Worm (Caenorhabditis elegans) whole organism, L3 larva: ENCODE data around the gene mps-4.

Experiments
- R02D3.7 ChIP-seq: fragments of 150-350 bp; optimal IDR thresholded peaks from 2 replicates; lab custom pipeline; 2014; ENCODE audit warnings: missing biosample characterization, missing genetic modification characterization
- ama-1 ChIP-seq: fragments of 150-350 bp; optimal IDR thresholded peaks from 2 replicates; lab custom pipeline; 2018
- ceh-82 ChIP-seq: fragments of 150-350 bp; optimal IDR thresholded peaks from 2 replicates; lab custom pipeline; 2014; ENCODE audit warnings: missing biosample characterization, missing genetic modification characterization
- ceh-9 ChIP-seq: sonication (generic microtip); optimal IDR thresholded peaks from 2 replicates; lab custom pipeline; 2018; ENCODE audit warnings: missing biosample characterization, missing genetic modification characterization
- egl-27 ChIP-seq: sonication (generic microtip); optimal IDR thresholded peaks from 4 replicates; lab custom pipeline; 2017; ENCODE audit warnings: missing biosample characterization, missing genetic modification reagents, missing genetic modification characterization
- elt-2 ChIP-seq: sonication (generic microtip); optimal IDR thresholded peaks from 2 replicates; lab custom pipeline; 2016; ENCODE audit warnings: missing genetic modification reagents, mild to moderate bottlenecking, missing genetic modification characterization, missing compliant biosample characterization
- elt-3 ChIP-seq, 3 experiments: fragments of 150-350 bp in 1 of 3; sonication (generic microtip) in 2 of 3; optimal IDR thresholded peaks; 2 replicates in 2 of 3; 4 replicates in 1 of 3; lab custom pipeline; 2014 to 2017; ENCODE audit warnings: missing biosample characterization in 3 of 3, missing genetic modification characterization in 3 of 3
- fkh-2 ChIP-seq: fragments of 150-350 bp; optimal IDR thresholded peaks from 2 replicates; lab custom pipeline; 2014; ENCODE audit warnings: missing biosample characterization, missing genetic modification reagents, missing genetic modification characterization
- hmg-11 ChIP-seq: sonication (generic microtip); optimal IDR thresholded peaks from 2 replicates; lab custom pipeline; 2016; ENCODE audit warnings: missing genetic modification characterization, missing compliant biosample characterization
- jun-1 ChIP-seq: fragments of 150-350 bp; optimal IDR thresholded peaks from 2 replicates; lab custom pipeline; 2014; ENCODE audit warnings: missing biosample characterization, missing genetic modification reagents, missing genetic modification characterization
- lin-15B ChIP-seq: fragments of 150-350 bp; optimal IDR thresholded peaks from 2 replicates; lab custom pipeline; 2014; ENCODE audit warnings: missing biosample characterization, missing genetic modification characterization
- lin-39 ChIP-seq: fragments of 150-350 bp; optimal IDR thresholded peaks from 2 replicates; lab custom pipeline; 2018; ENCODE audit warnings: missing biosample characterization, missing genetic modification reagents, missing genetic modification characterization
- mdl-1 ChIP-seq: fragments of 150-350 bp; optimal IDR thresholded peaks from 2 replicates; lab custom pipeline; 2014; ENCODE audit warnings: missing biosample characterization, missing genetic modification characterization
- nfya-1 ChIP-seq: sonication (generic microtip); optimal IDR thresholded peaks from 2 replicates; lab custom pipeline; 2017; ENCODE audit warnings: missing genetic modification characterization, mild to moderate bottlenecking, missing compliant biosample characterization, antibody characterized with exemption, moderate library complexity; ENCODE audit not compliant: insufficient read depth
- nhr-11 ChIP-seq: fragments of 150-350 bp; optimal IDR thresholded peaks from 2 replicates; lab custom pipeline; 2014; ENCODE audit warnings: missing biosample characterization, missing genetic modification characterization
- nhr-12 ChIP-seq: fragments of 150-350 bp; optimal IDR thresholded peaks from 2 replicates; lab custom pipeline; 2014; ENCODE audit warnings: missing biosample characterization, missing genetic modification characterization
- nhr-23 ChIP-seq: fragments of 150-350 bp; optimal IDR thresholded peaks from 2 replicates; lab custom pipeline; 2014; ENCODE audit warnings: missing biosample characterization, missing genetic modification reagents, missing genetic modification characterization
- nhr-67 ChIP-seq: fragments of 150-350 bp; optimal IDR thresholded peaks from 2 replicates; lab custom pipeline; 2014; ENCODE audit warnings: missing biosample characterization, missing genetic modification characterization
- nhr-77 ChIP-seq: fragments of 150-350 bp; optimal IDR thresholded peaks from 2 replicates; lab custom pipeline; 2014; ENCODE audit warnings: missing biosample characterization, missing genetic modification characterization
- pha-4 ChIP-seq: fragments of 150-350 bp; optimal IDR thresholded peaks from 2 replicates; lab custom pipeline; 2014; ENCODE audit warnings: missing biosample characterization, missing genetic modification reagents, missing genetic modification characterization
- pqm-1 ChIP-seq: fragments of 150-350 bp; optimal IDR thresholded peaks from 2 replicates; lab custom pipeline; 2017; ENCODE audit warnings: missing biosample characterization, missing genetic modification characterization, inconsistent platforms
- sea-2 ChIP-seq: fragments of 150-350 bp; sonication (generic microtip); optimal IDR thresholded peaks from 4 replicates; lab custom pipeline; 2014; ENCODE audit warnings: missing biosample characterization, missing genetic modification reagents, missing genetic modification characterization
- skn-1 ChIP-seq: fragments of 150-350 bp; optimal IDR thresholded peaks from 2 replicates; lab custom pipeline; 2014; ENCODE audit warnings: missing biosample characterization, missing genetic modification characterization
- snpc-4 ChIP-seq: fragments of 150-350 bp; optimal IDR thresholded peaks from 2 replicates; lab custom pipeline; 2014; ENCODE audit warnings: missing biosample characterization, missing genetic modification characterization
- unc-39 ChIP-seq: sonication (generic microtip); optimal IDR thresholded peaks from 4 replicates; lab custom pipeline; 2017; ENCODE audit warnings: missing biosample characterization, missing genetic modification characterization
- ztf-11 ChIP-seq: fragments of 150-350 bp; optimal IDR thresholded peaks from 2 replicates; lab custom pipeline; 2014; ENCODE audit warnings: missing biosample characterization, missing genetic modification characterization
- ztf-4 ChIP-seq: fragments of 150-350 bp; optimal IDR thresholded peaks from 2 replicates; lab custom pipeline; 2014; ENCODE audit warnings: missing biosample characterization, missing genetic modification characterization

The mps-4 gene

ce11 chrIII:8240247-8240646 lies 31.3 kb downstream of the mps-4 start:
- TF ChIP-seq pqm-1 (tag; lab: Kevin White, UChicago) (peak; percentile 83), elt-2 (tag; lab: Kevin White, UChicago) (peak; percentile 57), fkh-2 (tag; lab: Kevin White, UChicago) (no peak)

- TF ChIP-seq pqm-1 (tag; lab: Kevin White, UChicago) (peak; percentile 39), ama-1 (lab: Kevin White, UChicago) (no peak), R02D3.7 (tag; lab: Kevin White, UChicago) (no peak), nhr-12 (tag; lab: Kevin White, UChicago) (no peak), elt-2 (tag; lab: Kevin White, UChicago) (peak; percentile 35), fkh-2 (tag; lab: Kevin White, UChicago) (no peak), ztf-4 (no peak), pha-4 (tag; lab: Kevin White, UChicago) (peak; percentile 21)
- TF ChIP-seq, all 47 proteins: peak for 3
Measured at ce11 chrIII:8239325-8239724, 32.3 kb downstream of the mps-4 start, which contains the start of gene tsp-1. Gene tsp-1, minus strand, starts transcription at chrIII:8239423.

ce11 chrIII:8237827-8238226 lies 33.7 kb downstream of the mps-4 start, which contains the start of gene tsp-2:
Gene tsp-2, minus strand, starts transcription at chrIII:8237935.
- peak; percentile 69 for TF ChIP-seq pha-4 (tag; lab: Kevin White, UChicago)
- TF ChIP-seq elt-2 (tag; lab: Kevin White, UChicago): peak; percentile 86
- TF ChIP-seq pqm-1 (tag; lab: Kevin White, UChicago): peak; percentile 86
- TF ChIP-seq R02D3.7 (tag; lab: Kevin White, UChicago): no peak
- peak; percentile 49 for TF ChIP-seq jun-1 (tag; lab: Kevin White, UChicago)
- TF ChIP-seq, all 47 proteins: peak for 4

ce11 chrIII:8235880-8236279 lies 35.7 kb downstream of the mps-4 start, which contains the start of gene C02F5.5:
Gene C02F5.5, plus strand, starts transcription at chrIII:8236180.
- TF ChIP-seq lin-39 (tag; lab: Kevin White, UChicago) (no peak), egl-27 (tag; lab: Kevin White, UChicago) (no peak), sea-2 (GFP tag; lab: Kevin White, UChicago) (no peak), nhr-23 (no peak), elt-3 (tag; optimal IDR thresholded peaks at IDR 0.05; lab: Kevin White, UChicago) (no peak), nhr-11 (tag; lab: Kevin White, UChicago) (no peak), ztf-11 (tag; lab: Kevin White, UChicago) (no peak), skn-1 (tag; lab: Kevin White, UChicago) (no peak), ceh-9 (no peak), mdl-1 (no peak), nhr-77 (tag; lab: Kevin White, UChicago) (no peak), nhr-67 (tag; lab: Kevin White, UChicago) (no peak), pha-4 (tag; lab: Kevin White, UChicago) (no peak), nfya-1 (tag; lab: Kevin White, UChicago) (no peak)
- TF ChIP-seq, all 47 proteins: peak for 0

- TF ChIP-seq lin-15B (tag; lab: Kevin White, UChicago) (no peak), skn-1 (tag; lab: Kevin White, UChicago) (no peak), pha-4 (tag; lab: Kevin White, UChicago) (no peak), nhr-23 (peak; percentile 4), snpc-4 (no peak)
- TF ChIP-seq, all 47 proteins: peak for 1
Measured at ce11 chrIII:8235358-8235757, 36.2 kb downstream of the mps-4 start, which contains the start of gene C02F5.14. Gene C02F5.14, minus strand, starts transcription at chrIII:8235514.

- TF ChIP-seq ceh-82 (tag; lab: Kevin White, UChicago) (no peak), nhr-23 (peak; percentile 29), unc-39 (no peak), pha-4 (tag; lab: Kevin White, UChicago) (peak; percentile 28)
Measured at ce11 chrIII:8232634-8233033, 38.9 kb downstream of the mps-4 start, which contains the start of gene henn-1. Gene henn-1, plus strand, starts transcription at chrIII:8232651.

ce11 chrIII:8229480-8229879 lies 42.1 kb downstream of the mps-4 start:
- TF ChIP-seq elt-2 (tag; lab: Kevin White, UChicago) (no peak), nhr-11 (tag; lab: Kevin White, UChicago) (peak; percentile 32), nfya-1 (tag; lab: Kevin White, UChicago) (peak; percentile 12), egl-27 (tag; lab: Kevin White, UChicago) (no peak), skn-1 (tag; lab: Kevin White, UChicago) (no peak), hmg-11 (tag; lab: Kevin White, UChicago) (no peak)
